Worm (Caenorhabditis elegans): ENCODE results near the gene mat-2.

The mat-2 gene

ce11 chrII:11140140-11140539 is 27.6 kb downstream of the mat-2 start, which contains the start of gene F40F8.4:
F40F8.4 (minus strand) TSS chrII:11140240.
- no peak for TF ChIP-seq M03D4.4 (tag; optimal IDR thresholded peaks at IDR 0.05)
- no peak for TF ChIP-seq lin-13 (tag; optimal IDR thresholded peaks at IDR 0.05)
- no peak for TF ChIP-seq flh-1 (GFP tag; optimal IDR thresholded peaks at IDR 0.05)
- no peak for TF ChIP-seq bed-3 (GFP tag; optimal IDR thresholded peaks at IDR 0.05)
- TF ChIP-seq mab-5 (tag; optimal IDR thresholded peaks at IDR 0.05) = no peak
- TF ChIP-seq nhr-28 (tag; optimal IDR thresholded peaks at IDR 0.05) = no peak
- TF ChIP-seq ztf-11 (tag; optimal IDR thresholded peaks at IDR 0.05) = no peak
- no peak for TF ChIP-seq blmp-1 (tag; optimal IDR thresholded peaks at IDR 0.05)
- no peak for TF ChIP-seq lsy-2 (tag; optimal IDR thresholded peaks at IDR 0.05)
- no peak for TF ChIP-seq pha-4 (tag; optimal IDR thresholded peaks at IDR 0.05)
- no peak for TF ChIP-seq unc-120 (tag; optimal IDR thresholded peaks at IDR 0.05; ENCODE audit: poor library complexity, severe bottlenecking)
- TF ChIP-seq snpc-4 (tag; optimal IDR thresholded peaks at IDR 0.05) = no peak
- TF ChIP-seq ces-1 (GFP tag; optimal IDR thresholded peaks at IDR 0.05) = no peak
- TF ChIP-seq mep-1 (tag; optimal IDR thresholded peaks at IDR 0.05) = no peak
- TF ChIP-seq nhr-237 (tag; optimal IDR thresholded peaks at IDR 0.05) = no peak
- no peak for TF ChIP-seq mls-2 (tag; optimal IDR thresholded peaks at IDR 0.05)

- no peak for TF ChIP-seq drap-1 (GFP tag; optimal IDR thresholded peaks at IDR 0.05)
- no peak for TF ChIP-seq nhr-2 (tag; optimal IDR thresholded peaks at IDR 0.05)
- no peak for TF ChIP-seq flh-1 (GFP tag; optimal IDR thresholded peaks at IDR 0.05)
- TF ChIP-seq unc-62 (GFP tag; optimal IDR thresholded peaks at IDR 0.05) = no peak
- TF ChIP-seq unc-39 (tag; optimal IDR thresholded peaks at IDR 0.05) = no peak
- TF ChIP-seq M03D4.4 (tag; optimal IDR thresholded peaks at IDR 0.05) = no peak
- TF ChIP-seq sem-2 (GFP tag; optimal IDR thresholded peaks at IDR 0.05) = no peak
- TF ChIP-seq nhr-12 (tag; optimal IDR thresholded peaks at IDR 0.05) = no peak
- TF ChIP-seq ceh-39 (tag; optimal IDR thresholded peaks at IDR 0.05) = no peak
- no peak for TF ChIP-seq pha-4 (tag; optimal IDR thresholded peaks at IDR 0.05)
- TF ChIP-seq nhr-237 (tag; optimal IDR thresholded peaks at IDR 0.05) = no peak
- TF ChIP-seq bed-3 (GFP tag; optimal IDR thresholded peaks at IDR 0.05) = no peak
- TF ChIP-seq nhr-76 (tag; optimal IDR thresholded peaks at IDR 0.05) = no peak
- no peak for TF ChIP-seq elt-3 (tag; optimal IDR thresholded peaks at IDR 0.05)
Observed at ce11 chrII:11142571-11142970, 30.1 kb downstream of the mat-2 start, which contains the start of gene arrd-6. arrd-6 (plus strand) TSS chrII:11142739.

DNA sequence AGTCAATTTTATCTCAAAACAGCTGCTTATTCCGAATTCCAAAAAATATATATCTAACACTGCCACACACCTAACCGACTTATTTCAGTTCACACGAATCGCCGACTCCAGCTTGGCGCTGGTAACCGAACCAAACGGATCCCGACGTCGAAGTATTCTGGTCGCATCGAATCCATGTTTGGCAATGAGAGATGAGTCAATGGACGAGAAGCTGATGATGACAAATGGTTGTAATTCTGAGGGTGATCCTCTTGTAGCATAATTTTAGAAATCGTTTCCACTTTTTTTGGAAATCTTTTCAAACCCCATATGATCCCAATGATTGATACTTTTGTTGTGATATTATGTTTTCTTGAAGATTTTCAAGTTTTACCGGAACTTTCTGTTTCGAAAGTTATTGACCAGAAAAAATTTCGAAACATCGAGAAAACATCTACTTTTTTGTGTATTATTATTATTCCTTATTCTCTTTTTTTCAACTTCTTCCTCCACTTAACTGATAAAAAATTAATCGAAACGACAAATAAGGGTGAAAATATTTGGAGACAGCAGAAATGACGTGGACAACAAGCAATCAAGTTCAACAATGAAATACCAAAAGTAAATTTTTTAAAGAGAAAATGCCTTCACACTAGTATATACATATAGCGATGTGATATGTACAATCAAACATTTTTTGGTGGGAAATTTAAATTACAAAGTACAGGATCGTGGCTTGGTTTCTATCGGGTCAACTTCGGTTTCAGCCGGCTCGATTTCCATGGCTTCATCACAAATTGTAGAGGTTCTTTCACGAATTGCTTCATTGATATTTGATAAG is 37.6 kb downstream of the mat-2 start:
- no peak for TF ChIP-seq M03D4.4 (tag; optimal IDR thresholded peaks at IDR 0.05)
- no peak for TF ChIP-seq ceh-43 (GFP tag; optimal IDR thresholded peaks at IDR 0.05)
- TF ChIP-seq hlh-1 (tag; optimal IDR thresholded peaks at IDR 0.05) = no peak
- no peak for TF ChIP-seq nhr-76 (tag; optimal IDR thresholded peaks at IDR 0.05)
- TF ChIP-seq elt-1 (tag; optimal IDR thresholded peaks at IDR 0.05; ENCODE audit: borderline replicate concordance, insufficient read depth) = no peak
- no peak for TF ChIP-seq ceh-83 (GFP tag; optimal IDR thresholded peaks at IDR 0.05)
- TF ChIP-seq nhr-237 (tag; optimal IDR thresholded peaks at IDR 0.05) = no peak
- no peak for TF ChIP-seq cnd-1 (tag; optimal IDR thresholded peaks at IDR 0.05)
- TF ChIP-seq drap-1 (GFP tag; optimal IDR thresholded peaks at IDR 0.05) = no peak
- TF ChIP-seq unc-39 (tag; optimal IDR thresholded peaks at IDR 0.05) = no peak
- TF ChIP-seq pha-4 (tag; optimal IDR thresholded peaks at IDR 0.05) = no peak
- no peak for TF ChIP-seq snpc-4 (tag; optimal IDR thresholded peaks at IDR 0.05)
- TF ChIP-seq lin-32 (GFP tag; optimal IDR thresholded peaks at IDR 0.05) = no peak
- TF ChIP-seq sem-2 (GFP tag; optimal IDR thresholded peaks at IDR 0.05) = no peak
- TF ChIP-seq bed-3 (GFP tag; optimal IDR thresholded peaks at IDR 0.05) = no peak
- no peak for TF ChIP-seq mab-5 (tag; optimal IDR thresholded peaks at IDR 0.05)
- no peak for TF ChIP-seq nhr-28 (tag; optimal IDR thresholded peaks at IDR 0.05)
- TF ChIP-seq nhr-12 (tag; optimal IDR thresholded peaks at IDR 0.05) = no peak
- TF ChIP-seq unc-120 (tag; optimal IDR thresholded peaks at IDR 0.05; ENCODE audit: poor library complexity, severe bottlenecking) = no peak

- no peak for TF ChIP-seq snpc-4 (tag; optimal IDR thresholded peaks at IDR 0.05)
- no peak for TF ChIP-seq unc-39 (tag; optimal IDR thresholded peaks at IDR 0.05)
- TF ChIP-seq cnd-1 (tag; optimal IDR thresholded peaks at IDR 0.05) = no peak
- TF ChIP-seq zip-8 (tag; optimal IDR thresholded peaks at IDR 0.05) = no peak
- TF ChIP-seq sem-2 (GFP tag; optimal IDR thresholded peaks at IDR 0.05) = no peak
- no peak for TF ChIP-seq blmp-1 (tag; optimal IDR thresholded peaks at IDR 0.05)
- no peak for TF ChIP-seq ceh-83 (GFP tag; optimal IDR thresholded peaks at IDR 0.05)
- no peak for TF ChIP-seq unc-62 (GFP tag; optimal IDR thresholded peaks at IDR 0.05)
- no peak for TF ChIP-seq pha-4 (tag; optimal IDR thresholded peaks at IDR 0.05)
- TF ChIP-seq ceh-43 (GFP tag; optimal IDR thresholded peaks at IDR 0.05) = no peak
- TF ChIP-seq unc-120 (tag; optimal IDR thresholded peaks at IDR 0.05; ENCODE audit: poor library complexity, severe bottlenecking) = no peak
- no peak for TF ChIP-seq mls-2 (tag; optimal IDR thresholded peaks at IDR 0.05)
- no peak for TF ChIP-seq nhr-2 (tag; optimal IDR thresholded peaks at IDR 0.05)
- no peak for TF ChIP-seq nhr-76 (tag; optimal IDR thresholded peaks at IDR 0.05)
- no peak for TF ChIP-seq lsy-2 (tag; optimal IDR thresholded peaks at IDR 0.05)
- no peak for TF ChIP-seq ces-1 (GFP tag; optimal IDR thresholded peaks at IDR 0.05)
- TF ChIP-seq elt-1 (tag; optimal IDR thresholded peaks at IDR 0.05; ENCODE audit: borderline replicate concordance, insufficient read depth) = no peak
- no peak for TF ChIP-seq mab-5 (tag; optimal IDR thresholded peaks at IDR 0.05)
- no peak for TF ChIP-seq nhr-12 (tag; optimal IDR thresholded peaks at IDR 0.05)
- no peak for TF ChIP-seq nhr-28 (tag; optimal IDR thresholded peaks at IDR 0.05)
Observed at ce11 chrII:11150976-11151375, 38.5 kb downstream of the mat-2 start.
